5 fruit fly cellular contexts compared by ENCODE assay signal in the genomic region with DNA sequence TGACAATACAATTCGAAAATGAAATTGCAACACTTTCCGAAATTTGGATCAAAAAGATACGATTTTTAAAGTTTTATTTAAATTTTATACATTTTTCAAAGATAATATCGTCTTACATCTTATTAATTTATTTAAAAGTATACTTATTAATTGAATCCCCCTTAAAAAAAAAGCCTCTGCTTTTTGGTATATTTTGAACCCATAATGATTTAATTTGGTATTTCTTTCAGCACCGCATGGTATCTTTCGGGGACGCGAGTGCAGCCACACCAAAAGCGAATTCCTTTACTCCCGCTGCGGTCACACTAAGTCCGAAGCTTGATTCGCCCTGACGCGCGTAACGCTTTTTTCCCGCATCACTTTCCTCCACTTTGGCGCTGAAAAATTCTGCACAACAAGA.
TF ChIP-seq lines count a peak whose summit lies in the region.

No protein-coding gene starts in this region.

- peak; percentile 9 for TF ChIP-seq CTCF in whole organism, embryonic (GFP tag; optimal IDR thresholded peaks at IDR 0.05; lab: Kevin White, UChicago)

TF ChIP-seq in whole organism, adult, 20 proteins besides CTCF, POLR2A, EP300 and RAD21:
- TF ChIP-seq Crg-1 (GFP tag; optimal IDR thresholded peaks at IDR 0.05; lab: Kevin White, UChicago): no peak
- peak; percentile 20 for TF ChIP-seq CG14711 (tag; optimal IDR thresholded peaks at IDR 0.05; lab: Kevin White, UChicago)
- peak; percentile 40 for TF ChIP-seq CG7101 (tag; optimal IDR thresholded peaks at IDR 0.05; lab: Kevin White, UChicago)
- TF ChIP-seq bab1 (GFP tag; optimal IDR thresholded peaks at IDR 0.05; lab: Kevin White, UChicago): peak; percentile 16
- no peak for TF ChIP-seq pad (GFP tag; optimal IDR thresholded peaks at IDR 0.05; lab: Kevin White, UChicago)
TF ChIP-seq in whole organism, adult: peak in this region for 3.

TF ChIP-seq in whole organism, embryonic, 481 proteins besides CTCF, POLR2A, EP300 and RAD21 (continues in another document):
- TF ChIP-seq CG4424 (GFP tag; optimal IDR thresholded peaks at IDR 0.05; lab: Kevin White, UChicago) (no peak), stwl (tag; optimal IDR thresholded peaks at IDR 0.05; lab: Kevin White, UChicago) (peak; percentile 90), Hr51 (GFP tag; optimal IDR thresholded peaks at IDR 0.05; lab: Kevin White, UChicago) (peak in 1 of 2 experiments; percentile 21), vvl (GFP tag; IDR thresholded peaks at IDR 0.05; lab: Robert Waterston, UW) (peak; percentile 67), CG12155 (GFP tag; optimal IDR thresholded peaks at IDR 0.05; lab: Kevin White, UChicago) (peak; percentile 34), CG14441 (GFP tag; IDR thresholded peaks at IDR 0.05; lab: Robert Waterston, UW) (0 out of 2 replicates have a peak, but pooled peaks have one; percentile 28), CG16815 (GFP tag; optimal IDR thresholded peaks at IDR 0.05; lab: Kevin White, UChicago) (no peak), Abd-B (GFP tag; optimal IDR thresholded peaks at IDR 0.05; lab: Kevin White, UChicago) (peak; percentile 27), Sox102F (GFP tag; optimal IDR thresholded peaks at IDR 0.05; lab: Kevin White, UChicago) (peak; percentile 26), CG31441 (GFP tag; IDR thresholded peaks at IDR 0.05; lab: Robert Waterston, UW) (0 out of 2 replicates have a peak, but pooled peaks have one; percentile 44), dmrt11E (tag; optimal IDR thresholded peaks at IDR 0.05; lab: Kevin White, UChicago) (no peak), CG6175 (GFP tag; IDR thresholded peaks at IDR 0.05; lab: Robert Waterston, UW) (no peak), CG34376 (GFP tag; optimal IDR thresholded peaks at IDR 0.05; lab: Kevin White, UChicago) (no peak), bsh (GFP tag; optimal IDR thresholded peaks at IDR 0.05; lab: Kevin White, UChicago) (peak in 1 of 2 experiments; percentile 21), ind (GFP tag; optimal IDR thresholded peaks at IDR 0.05; lab: Kevin White, UChicago) (peak; percentile 18), HmgZ (tag; optimal IDR thresholded peaks at IDR 0.05; lab: Kevin White, UChicago) (peak; percentile 12), knrl (GFP tag; IDR thresholded peaks at IDR 0.05; lab: Robert Waterston, UW; ENCODE audit: partially characterized antibody) (peak; percentile 52; the same call in 2 of the 3 replicates), Adf1 (GFP tag; IDR thresholded peaks at IDR 0.05; lab: Robert Waterston, UW) (peak; percentile 13; the same call in 1 of the 2 replicates)

TF ChIP-seq in whole organism, prepupa, 60 proteins besides CTCF, POLR2A, EP300 and RAD21 (continues in another document):
- TF ChIP-seq CG3032 (tag; optimal IDR thresholded peaks at IDR 0.05; lab: Kevin White, UChicago) (peak; percentile 0), Blimp-1 (GFP tag; optimal IDR thresholded peaks at IDR 0.05; lab: Kevin White, UChicago) (no peak), topi (GFP tag; optimal IDR thresholded peaks at IDR 0.05; lab: Kevin White, UChicago) (no peak), esn (GFP tag; optimal IDR thresholded peaks at IDR 0.05; lab: Kevin White, UChicago) (peak; percentile 11), CG6808 (GFP tag; optimal IDR thresholded peaks at IDR 0.05; lab: Kevin White, UChicago) (no peak), fkh (GFP tag; optimal IDR thresholded peaks at IDR 0.05; lab: Kevin White, UChicago) (no peak), CG8119 (GFP tag; IDR thresholded peaks at IDR 0.05; lab: Robert Waterston, UW) (peak; percentile 47; the same call in 2 of the 3 replicates), CG8319 (GFP tag; optimal IDR thresholded peaks at IDR 0.05; lab: Kevin White, UChicago) (no peak), fd85E (GFP tag; optimal IDR thresholded peaks at IDR 0.05; lab: Kevin White, UChicago) (no peak), fd59A (GFP tag; optimal IDR thresholded peaks at IDR 0.05; lab: Kevin White, UChicago) (no peak), CG15336 (GFP tag; IDR thresholded peaks at IDR 0.05; lab: Robert Waterston, UW) (peak; percentile 33; the same call in 1 of the 2 replicates), Hr4 (GFP tag; optimal IDR thresholded peaks at IDR 0.05; lab: Kevin White, UChicago) (peak; percentile 10), CG9139 (GFP tag; optimal IDR thresholded peaks at IDR 0.05; lab: Kevin White, UChicago) (no peak), CG6276 (GFP tag; optimal IDR thresholded peaks at IDR 0.05; lab: Kevin White, UChicago) (no peak), CG10669 (GFP tag; optimal IDR thresholded peaks at IDR 0.05; lab: Kevin White, UChicago) (no peak), net (GFP tag; optimal IDR thresholded peaks at IDR 0.05; lab: Kevin White, UChicago) (no peak), Ets21C (GFP tag; optimal IDR thresholded peaks at IDR 0.05; lab: Kevin White, UChicago) (no peak), Eip75B (GFP tag; optimal IDR thresholded peaks at IDR 0.05; lab: Kevin White, UChicago) (no peak), CG10631 (GFP tag; optimal IDR thresholded peaks at IDR 0.05; lab: Kevin White, UChicago) (no peak), Smox (GFP tag; optimal IDR thresholded peaks at IDR 0.05; lab: Kevin White, UChicago) (no peak), pdm3 (GFP tag; optimal IDR thresholded peaks at IDR 0.05; lab: Kevin White, UChicago) (no peak), CG7368 (GFP tag; optimal IDR thresholded peaks at IDR 0.05; lab: Kevin White, UChicago) (no peak)

TF ChIP-seq in whole organism, pupa, 21 proteins besides CTCF, POLR2A, EP300 and RAD21:
- peak; percentile 9 for TF ChIP-seq CG9948 (tag; optimal IDR thresholded peaks at IDR 0.05; lab: Kevin White, UChicago)
- peak; percentile 24; the same call in 1 of the 3 replicates for TF ChIP-seq CG4496 (GFP tag; IDR thresholded peaks at IDR 0.05; lab: Robert Waterston, UW)
- TF ChIP-seq rn (GFP tag; IDR thresholded peaks at IDR 0.05; lab: Robert Waterston, UW): no peak
- TF ChIP-seq CG32121 (GFP tag; IDR thresholded peaks at IDR 0.05; lab: Robert Waterston, UW): peak; percentile 20; the same call in 1 of the 2 replicates

TF ChIP-seq in whole organism, wandering third instar larva, 38 proteins besides CTCF, POLR2A, EP300 and RAD21:
- TF ChIP-seq Rel (GFP tag; optimal IDR thresholded peaks at IDR 0.05; lab: Kevin White, UChicago): no peak
- peak; percentile 45 for TF ChIP-seq Rel (tag; optimal IDR thresholded peaks at IDR 0.05; lab: Kevin White, UChicago)
- no peak for TF ChIP-seq Dfd (GFP tag; optimal IDR thresholded peaks at IDR 0.05; lab: Kevin White, UChicago)
- TF ChIP-seq sv (GFP tag; optimal IDR thresholded peaks at IDR 0.05; lab: Kevin White, UChicago): peak; percentile 25
- TF ChIP-seq dmrt93B (GFP tag; optimal IDR thresholded peaks at IDR 0.05; lab: Kevin White, UChicago): no peak
- no peak for TF ChIP-seq Mio (GFP tag; optimal IDR thresholded peaks at IDR 0.05; lab: Kevin White, UChicago)
- no peak for TF ChIP-seq psq (GFP tag; optimal IDR thresholded peaks at IDR 0.05; lab: Kevin White, UChicago)
- peak in 1 of 2 experiments; percentile 41 for TF ChIP-seq foxo (GFP tag; optimal IDR thresholded peaks at IDR 0.05; lab: Kevin White, UChicago)
- no peak for TF ChIP-seq tai (GFP tag; optimal IDR thresholded peaks at IDR 0.05; lab: Kevin White, UChicago)
